Worm (Caenorhabditis elegans) whole organism, late embryonic: ENCODE data around the gene Y34F4.3.

Experiments used
- C08G9.2 ChIP-seq: sonication (generic microtip); optimal IDR thresholded peaks from 2 replicates; lab custom pipeline; 2016; ENCODE audit warnings: mild to moderate bottlenecking, missing genetic modification characterization, moderate library complexity, missing compliant biosample characterization
- C38D4.7 ChIP-seq: fragments of 200-800 bp; sonication (Bioruptor generic); optimal IDR thresholded peaks from 2 replicates; lab custom pipeline; 2018; ENCODE audit warnings: mild to moderate bottlenecking, missing genetic modification characterization, moderate library complexity, missing compliant biosample characterization
- F13H6.1 ChIP-seq: sonication (generic microtip); optimal IDR thresholded peaks from 2 replicates; lab custom pipeline; 2016; ENCODE audit warnings: missing genetic modification characterization, missing compliant biosample characterization
- K09A11.1 ChIP-seq: sonication (generic microtip); optimal IDR thresholded peaks from 2 replicates; lab custom pipeline; 2017; ENCODE audit warnings: antibody characterized with exemption, mild to moderate bottlenecking, missing genetic modification characterization, missing compliant biosample characterization; ENCODE audit not compliant: insufficient read depth
- Y22D7AL.16 ChIP-seq: sonication (generic microtip); optimal IDR thresholded peaks from 2 replicates; lab custom pipeline; 2016; ENCODE audit warnings: missing genetic modification characterization, missing compliant biosample characterization
- ceh-14 ChIP-seq: sonication (generic microtip); optimal IDR thresholded peaks from 2 replicates; lab custom pipeline; 2016; ENCODE audit warnings: missing genotype, missing genetic modification characterization, missing compliant biosample characterization
- ceh-2 ChIP-seq: sonication (generic microtip); optimal IDR thresholded peaks from 2 replicates; lab custom pipeline; 2016; ENCODE audit warnings: missing genotype, missing genetic modification characterization, missing compliant biosample characterization
- ceh-22 ChIP-seq: sonication (generic microtip); optimal IDR thresholded peaks from 2 replicates; lab custom pipeline; 2017; ENCODE audit warnings: missing biosample characterization, missing genetic modification characterization
- ceh-31 ChIP-seq: sonication (generic microtip); optimal IDR thresholded peaks from 2 replicates; lab custom pipeline; 2016; ENCODE audit warnings: missing genetic modification characterization, missing compliant biosample characterization
- ceh-45 ChIP-seq: fragments of 200-800 bp; sonication (Bioruptor generic); IDR thresholded peaks from 2 replicates; pipeline ENCODE4 v1.3.6; 2022; ENCODE audit warnings: missing genetic modification reagents, missing genetic modification characterization, missing compliant biosample characterization
- ceh-48 ChIP-seq: sonication (generic microtip); optimal IDR thresholded peaks from 2 replicates; lab custom pipeline; 2016; ENCODE audit warnings: missing genetic modification characterization, inconsistent platforms, missing compliant biosample characterization
- che-1 ChIP-seq: sonication (generic microtip); optimal IDR thresholded peaks from 2 replicates; lab custom pipeline; 2016; ENCODE audit warnings: mild to moderate bottlenecking, missing genetic modification characterization, missing compliant biosample characterization
- dmd-4 ChIP-seq: sonication (generic microtip); optimal IDR thresholded peaks from 2 replicates; lab custom pipeline; 2016; ENCODE audit warnings: borderline replicate concordance, missing genetic modification characterization, missing compliant biosample characterization
- dve-1 ChIP-seq: sonication (generic microtip); optimal IDR thresholded peaks from 2 replicates; lab custom pipeline; 2017; ENCODE audit warnings: antibody characterized with exemption, mild to moderate bottlenecking, missing genetic modification characterization, missing compliant biosample characterization
- elt-2 ChIP-seq: sonication (generic microtip); optimal IDR thresholded peaks from 2 replicates; lab custom pipeline; 2016; ENCODE audit warnings: missing genetic modification reagents, missing genetic modification characterization, missing compliant biosample characterization
- ets-4 ChIP-seq: sonication (generic microtip); optimal IDR thresholded peaks from 2 replicates; lab custom pipeline; 2016; ENCODE audit warnings: missing genetic modification characterization, missing compliant biosample characterization
- eyg-1 ChIP-seq: sonication (generic microtip); optimal IDR thresholded peaks from 2 replicates; lab custom pipeline; 2016; ENCODE audit warnings: missing genotype, missing genetic modification characterization, missing compliant biosample characterization
- fkh-10 ChIP-seq: fragments of 150-350 bp; optimal IDR thresholded peaks from 2 replicates; lab custom pipeline; 2014; ENCODE audit warnings: missing biosample characterization, missing genetic modification reagents, missing genetic modification characterization
- gmeb-2 ChIP-seq: sonication (generic microtip); optimal IDR thresholded peaks from 2 replicates; lab custom pipeline; 2016; ENCODE audit warnings: missing genetic modification characterization, inconsistent platforms, missing compliant biosample characterization
- hlh-6 ChIP-seq: sonication (generic microtip); optimal IDR thresholded peaks from 2 replicates; lab custom pipeline; 2016; ENCODE audit warnings: missing genotype, missing genetic modification characterization, missing compliant biosample characterization
- nfya-1 ChIP-seq: sonication (generic microtip); optimal IDR thresholded peaks from 2 replicates; lab custom pipeline; 2017; ENCODE audit warnings: missing genetic modification characterization, mild to moderate bottlenecking, missing compliant biosample characterization, antibody characterized with exemption, moderate library complexity
- nhr-11 ChIP-seq: fragments of 150-350 bp; optimal IDR thresholded peaks from 2 replicates; lab custom pipeline; 2014; ENCODE audit warnings: missing biosample characterization, missing genetic modification characterization
- odd-2 ChIP-seq: sonication (generic microtip); optimal IDR thresholded peaks from 2 replicates; lab custom pipeline; 2017; ENCODE audit warnings: antibody characterized with exemption, mild to moderate bottlenecking, missing genetic modification characterization, missing compliant biosample characterization
- pat-9 ChIP-seq: fragments of 200-800 bp; sonication (Bioruptor generic); optimal IDR thresholded peaks from 2 replicates; lab custom pipeline; 2018; ENCODE audit warnings: mild to moderate bottlenecking, missing genetic modification characterization, moderate library complexity, missing compliant biosample characterization
- pha-4 ChIP-seq: fragments of 150-350 bp; optimal IDR thresholded peaks from 2 replicates; lab custom pipeline; 2018; ENCODE audit warnings: missing biosample characterization, missing genetic modification reagents, missing genetic modification characterization
- pqm-1 ChIP-seq: sonication (generic microtip); optimal IDR thresholded peaks from 2 replicates; lab custom pipeline; 2016; ENCODE audit warnings: missing genetic modification characterization, missing compliant biosample characterization
- pros-1 ChIP-seq: fragments of 150-350 bp; optimal IDR thresholded peaks from 2 replicates; lab custom pipeline; 2014; ENCODE audit warnings: missing biosample characterization, missing genetic modification reagents, missing genetic modification characterization
- ref-2 ChIP-seq: sonication (generic microtip); optimal IDR thresholded peaks from 2 replicates; lab custom pipeline; 2016; ENCODE audit warnings: missing genetic modification characterization, missing compliant biosample characterization
- sdc-2 ChIP-seq: sonication (generic microtip); optimal IDR thresholded peaks from 2 replicates; lab custom pipeline; 2016; ENCODE audit warnings: missing genotype, missing genetic modification characterization, missing compliant biosample characterization
- sox-4 ChIP-seq: sonication (generic microtip); optimal IDR thresholded peaks from 2 replicates; lab custom pipeline; 2017; ENCODE audit warnings: mild to moderate bottlenecking, missing genetic modification characterization, inconsistent platforms, missing compliant biosample characterization
- tbx-2 ChIP-seq: sonication (generic microtip); optimal IDR thresholded peaks from 2 replicates; lab custom pipeline; 2016; ENCODE audit warnings: missing genetic modification characterization, missing compliant biosample characterization
- tbx-7 ChIP-seq: sonication (generic microtip); optimal IDR thresholded peaks from 2 replicates; lab custom pipeline; 2016; ENCODE audit warnings: missing genotype, missing genetic modification characterization, missing compliant biosample characterization
- unc-3 ChIP-seq, 2 experiments: fragments of 200-800 bp in 1 of 2; sonication (Bioruptor generic) in 1 of 2; sonication (generic microtip) in 1 of 2; conservative IDR thresholded peaks in 1 of 2; optimal IDR thresholded peaks in 1 of 2; 2 replicates each; pipeline versions ENCODE4 v1.3.6 to Lab custom; 2016 to 2022; ENCODE audit warnings: missing compliant biosample characterization in 2 of 2, missing genetic modification characterization in 2 of 2, missing genetic modification reagents in 1 of 2
- unc-42 ChIP-seq: sonication (generic microtip); optimal IDR thresholded peaks from 2 replicates; lab custom pipeline; 2016; ENCODE audit warnings: missing genotype, missing genetic modification characterization, missing compliant biosample characterization
- ztf-16 ChIP-seq: sonication (generic microtip); optimal IDR thresholded peaks from 2 replicates; lab custom pipeline; 2017; ENCODE audit warnings: missing genetic modification characterization, missing compliant biosample characterization

The Y34F4.3 gene

DNA sequence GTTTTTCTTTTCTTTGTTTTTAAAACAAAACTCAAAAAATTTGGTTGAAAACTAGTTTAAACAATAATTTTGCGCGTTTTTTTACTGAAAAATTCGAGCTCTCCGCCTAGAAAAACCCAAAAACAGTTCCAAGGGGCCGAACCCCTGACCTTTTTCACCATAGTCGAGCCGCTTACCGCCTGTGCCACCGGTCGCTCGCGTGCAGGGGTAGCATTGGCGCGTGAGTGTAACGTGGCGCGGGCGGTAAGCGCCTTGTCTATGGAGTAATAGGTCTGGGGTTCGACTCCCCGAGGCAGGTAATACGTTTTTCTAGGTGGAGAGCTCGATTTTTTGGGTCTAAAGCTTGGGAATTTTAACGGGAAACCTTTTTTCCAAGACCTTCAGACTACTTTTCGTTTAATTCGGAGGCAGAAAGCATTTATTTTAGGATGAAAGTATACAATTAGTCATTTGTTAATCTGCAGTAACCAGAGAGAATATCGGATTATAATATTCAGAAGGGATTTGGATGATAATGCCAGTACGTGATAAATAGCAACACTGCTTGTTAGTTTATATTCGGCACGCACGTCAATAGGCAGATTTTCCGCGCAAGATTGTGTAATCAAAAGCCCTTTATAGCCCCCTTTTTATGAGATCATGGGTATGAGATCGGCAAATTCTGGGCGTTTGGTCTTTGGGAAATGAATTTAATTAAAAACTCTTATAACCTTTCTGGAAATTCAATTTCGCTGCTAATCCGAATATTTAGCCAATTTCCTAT, 8.7 kb downstream of the Y34F4.3 start:
- TF ChIP-seq gmeb-2 (no peak), elt-2 (tag; lab: Kevin White, UChicago) (no peak), che-1 (tag; lab: Kevin White, UChicago) (no peak), pat-9 (tag; lab: Kevin White, UChicago) (no peak), ceh-14 (tag; lab: Kevin White, UChicago) (no peak), nhr-11 (tag; lab: Kevin White, UChicago) (no peak), unc-42 (tag; lab: Kevin White, UChicago) (no peak), odd-2 (no peak), hlh-6 (tag; lab: Kevin White, UChicago) (no peak)
- TF ChIP-seq, all 69 proteins: peak for 0

- TF ChIP-seq F13H6.1 (tag; lab: Kevin White, UChicago) (no peak), tbx-2 (tag; lab: Kevin White, UChicago) (no peak), tbx-7 (tag; lab: Kevin White, UChicago) (no peak), ceh-48 (no peak), Y22D7AL.16 (tag; lab: Kevin White, UChicago) (no peak), nfya-1 (no peak), ceh-14 (tag; lab: Kevin White, UChicago) (no peak)
Observed at ce11 chrIII:1004464-1004863, 11.5 kb downstream of the Y34F4.3 start.

DNA sequence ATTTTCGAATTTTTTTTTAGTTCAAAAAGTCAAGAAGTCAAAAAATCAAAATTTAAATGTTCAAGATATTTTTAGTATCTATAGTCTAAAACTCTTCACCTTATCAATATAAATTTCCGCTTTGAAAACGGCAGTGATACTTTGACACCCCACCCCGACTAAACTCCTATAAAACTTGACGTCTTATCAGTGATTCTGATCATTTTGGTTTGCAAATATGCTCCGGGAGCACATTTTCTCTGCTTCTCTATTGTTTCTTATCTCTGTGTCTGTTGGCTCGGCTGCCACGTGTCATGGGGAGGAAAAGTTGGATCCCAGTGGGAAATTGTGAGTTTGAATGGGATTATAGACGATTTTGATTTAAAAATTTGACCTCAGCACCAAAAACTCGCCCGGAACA, 13.5 kb downstream of the Y34F4.3 start, which contains the start of gene clec-150:
TSS of gene clec-150 (plus strand) at position 198 of the 400 bp plus-strand sequence.
- TF ChIP-seq elt-2 (tag; lab: Kevin White, UChicago) (peak; percentile 56), ceh-45 (GFP tag; lab: Robert Waterston, UW) (no peak)

DNA sequence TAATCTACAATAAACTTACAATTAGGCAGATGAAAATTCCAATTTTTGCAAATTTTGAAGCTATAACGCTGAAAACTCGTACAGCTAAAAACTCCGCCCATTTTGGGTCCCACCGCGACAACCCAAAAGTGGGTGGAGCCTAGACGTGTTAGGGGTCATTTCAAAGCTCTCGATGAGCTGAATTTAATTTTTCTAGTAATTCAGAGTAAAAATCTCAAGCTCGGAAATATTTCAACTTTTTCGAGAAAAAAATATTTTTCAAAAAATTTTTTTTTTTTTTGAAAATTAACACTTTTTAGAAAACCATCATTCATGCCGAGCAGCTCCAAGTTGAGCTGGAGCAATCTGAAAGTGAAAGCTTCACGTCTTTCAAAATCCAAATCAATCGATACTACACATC, 14.7 kb downstream of the Y34F4.3 start, which contains the start of gene R06B10.7:
TSS of gene R06B10.7 (minus strand) at position 101 of the 400 bp plus-strand sequence.
- TF ChIP-seq ceh-22 (tag; lab: Kevin White, UChicago) (no peak), unc-3 (GFP tag; conservative IDR thresholded peaks at IDR 0.05; lab: Robert Waterston, UW) (no peak), unc-3 (tag; optimal IDR thresholded peaks at IDR 0.05; lab: Kevin White, UChicago) (no peak), ztf-16 (tag; lab: Kevin White, UChicago) (no peak), sdc-2 (tag; lab: Kevin White, UChicago) (no peak), C08G9.2 (tag; lab: Kevin White, UChicago) (no peak), hlh-6 (tag; lab: Kevin White, UChicago) (no peak), pat-9 (tag; lab: Kevin White, UChicago) (no peak), fkh-10 (no peak), ets-4 (tag; lab: Kevin White, UChicago) (no peak), ceh-2 (tag; lab: Kevin White, UChicago) (no peak)

DNA sequence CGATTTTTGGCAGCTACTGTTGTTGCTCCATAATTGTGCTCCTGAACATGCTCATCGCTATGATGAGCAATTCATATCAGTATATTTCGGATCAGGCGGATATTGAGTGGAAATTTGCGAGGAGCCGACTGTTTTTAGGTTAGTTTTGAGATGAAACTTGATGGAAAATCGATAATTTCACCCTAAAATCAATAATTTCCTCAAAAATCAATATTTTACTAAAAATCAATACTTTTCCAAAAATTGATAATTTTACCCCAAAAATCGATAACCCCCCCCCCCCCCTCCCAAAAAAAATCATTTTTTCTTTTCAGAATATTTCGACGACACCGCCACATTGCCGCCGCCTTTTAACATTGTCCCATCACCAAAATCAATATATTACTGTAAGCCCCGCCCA, 17.1 kb downstream of the Y34F4.3 start:
- TF ChIP-seq ztf-16 (tag; lab: Kevin White, UChicago) (no peak), che-1 (tag; lab: Kevin White, UChicago) (no peak), ceh-48 (peak; percentile 17), ceh-31 (no peak), pqm-1 (no peak), dmd-4 (tag; lab: Kevin White, UChicago) (no peak), ceh-45 (GFP tag; lab: Robert Waterston, UW) (no peak), gmeb-2 (no peak), C08G9.2 (tag; lab: Kevin White, UChicago) (no peak)

ce11 chrIII:996564-996963, 19.4 kb downstream of the Y34F4.3 start:
- TF ChIP-seq C38D4.7 (GFP tag; lab: Kevin White, UChicago) = no peak
- TF ChIP-seq ets-4 (tag; lab: Kevin White, UChicago) = no peak
- no peak for TF ChIP-seq pha-4 (tag; lab: Kevin White, UChicago)
- TF ChIP-seq ref-2 (tag; lab: Kevin White, UChicago) = no peak
- TF ChIP-seq sox-4 (tag; lab: Kevin White, UChicago) = no peak
- TF ChIP-seq ceh-2 (tag; lab: Kevin White, UChicago) = no peak
- no peak for TF ChIP-seq dve-1 (tag; lab: Kevin White, UChicago)
- no peak for TF ChIP-seq eyg-1
- TF ChIP-seq K09A11.1 (tag; lab: Kevin White, UChicago) = no peak
- no peak for TF ChIP-seq ceh-14 (tag; lab: Kevin White, UChicago)
- TF ChIP-seq pros-1 = no peak
- TF ChIP-seq, all 69 proteins: peak for 0
